Worm (Caenorhabditis elegans) whole organism, mixed stage, embryonic: ENCODE measurements around the gene rhgf-1.

Experiments
- ces-1 ChIP-seq: fragments of 150-350 bp; optimal IDR thresholded peaks from 2 replicates; lab custom pipeline; 2014; ENCODE audit warnings: missing biosample characterization, missing genetic modification reagents, missing genetic modification characterization
- elt-1 ChIP-seq: sonication (generic microtip); optimal IDR thresholded peaks from 2 replicates; lab custom pipeline; 2017; ENCODE audit warnings: missing genetic modification characterization, mild to moderate bottlenecking, missing compliant biosample characterization, antibody characterized with exemption, moderate library complexity, borderline replicate concordance; ENCODE audit not compliant: insufficient read depth
- elt-3 ChIP-seq: fragments of 150-350 bp; optimal IDR thresholded peaks from 2 replicates; lab custom pipeline; 2014; ENCODE audit warnings: missing biosample characterization, missing genetic modification characterization
- hlh-1 ChIP-seq: fragments of 150-350 bp; optimal IDR thresholded peaks from 2 replicates; lab custom pipeline; 2014; ENCODE audit warnings: missing biosample characterization, missing genetic modification reagents, missing genetic modification characterization
- lin-32 ChIP-seq: fragments of 200-800 bp; sonication (Bioruptor generic); optimal IDR thresholded peaks from 2 replicates; lab custom pipeline; 2018; ENCODE audit warnings: mild to moderate bottlenecking, missing genetic modification characterization, missing compliant biosample characterization
- lsy-2 ChIP-seq: fragments of 150-350 bp; optimal IDR thresholded peaks from 2 replicates; lab custom pipeline; 2014; ENCODE audit warnings: missing biosample characterization, missing genetic modification characterization
- mep-1 ChIP-seq: fragments of 150-350 bp; optimal IDR thresholded peaks from 2 replicates; lab custom pipeline; 2017; ENCODE audit warnings: missing biosample characterization, missing genetic modification reagents, missing genetic modification characterization, inconsistent platforms
- nhr-12 ChIP-seq: fragments of 150-350 bp; optimal IDR thresholded peaks from 2 replicates; lab custom pipeline; 2014; ENCODE audit warnings: missing biosample characterization, missing genetic modification characterization
- nhr-28 ChIP-seq: fragments of 150-350 bp; optimal IDR thresholded peaks from 2 replicates; lab custom pipeline; 2014; ENCODE audit warnings: missing biosample characterization, missing genetic modification characterization
- snpc-4 ChIP-seq: fragments of 150-350 bp; optimal IDR thresholded peaks from 2 replicates; lab custom pipeline; 2014; ENCODE audit warnings: missing biosample characterization, missing genetic modification characterization
- unc-39 ChIP-seq: fragments of 150-350 bp; optimal IDR thresholded peaks from 2 replicates; lab custom pipeline; 2014; ENCODE audit warnings: missing biosample characterization, missing genetic modification characterization
- ztf-11 ChIP-seq: fragments of 150-350 bp; optimal IDR thresholded peaks from 2 replicates; lab custom pipeline; 2014; ENCODE audit warnings: missing biosample characterization, missing genetic modification characterization

DNA sequence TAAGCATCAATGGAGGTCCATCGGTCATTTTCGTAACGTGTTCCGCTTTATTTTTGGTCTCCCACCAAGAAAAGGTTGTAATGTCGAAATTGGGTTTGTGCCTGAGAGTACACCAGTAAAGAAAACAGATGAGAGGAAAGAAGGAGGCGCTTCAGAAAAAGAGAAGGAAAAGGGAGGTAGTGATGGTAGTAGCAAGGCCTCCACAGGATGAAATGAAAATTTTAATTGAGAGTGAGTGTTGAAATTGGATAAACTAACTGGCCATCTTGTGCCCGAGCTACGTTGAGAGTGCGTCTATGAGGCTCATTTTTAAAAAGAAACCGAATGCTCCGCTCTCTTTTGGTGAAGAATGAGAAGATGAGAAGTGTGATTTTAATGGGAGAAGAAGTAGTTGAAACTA lies 34.7 kb upstream of the rhgf-1 start, which contains the start of gene R07A4.2:
- TF ChIP-seq snpc-4 (no peak), ztf-11 (tag; lab: Kevin White, UChicago) (no peak), nhr-28 (tag; lab: Kevin White, UChicago) (no peak), unc-39 (tag; lab: Kevin White, UChicago) (no peak), elt-3 (tag; lab: Kevin White, UChicago) (no peak), nhr-12 (tag; lab: Kevin White, UChicago) (no peak), mep-1 (tag; lab: Kevin White, UChicago) (no peak), elt-1 (tag; lab: Kevin White, UChicago) (no peak), ces-1 (no peak), lsy-2 (no peak), hlh-1 (no peak), lin-32 (GFP tag; lab: Kevin White, UChicago) (no peak)
